Worm (Caenorhabditis elegans) whole organism, L2 larva: Measurements from ENCODE around the gene srh-268.

ENCODE experiments used
- nhr-10 ChIP-seq: sonication (generic microtip); optimal IDR thresholded peaks from 2 replicates; lab custom pipeline; 2017; ENCODE audit warnings: missing biosample characterization, missing genetic modification characterization
- nhr-11 ChIP-seq: fragments of 150-350 bp; optimal IDR thresholded peaks from 2 replicates; lab custom pipeline; 2014; ENCODE audit warnings: missing biosample characterization, missing genetic modification characterization
- nhr-77 ChIP-seq: fragments of 150-350 bp; optimal IDR thresholded peaks from 2 replicates; lab custom pipeline; 2014; ENCODE audit warnings: missing biosample characterization, missing genetic modification characterization

DNA sequence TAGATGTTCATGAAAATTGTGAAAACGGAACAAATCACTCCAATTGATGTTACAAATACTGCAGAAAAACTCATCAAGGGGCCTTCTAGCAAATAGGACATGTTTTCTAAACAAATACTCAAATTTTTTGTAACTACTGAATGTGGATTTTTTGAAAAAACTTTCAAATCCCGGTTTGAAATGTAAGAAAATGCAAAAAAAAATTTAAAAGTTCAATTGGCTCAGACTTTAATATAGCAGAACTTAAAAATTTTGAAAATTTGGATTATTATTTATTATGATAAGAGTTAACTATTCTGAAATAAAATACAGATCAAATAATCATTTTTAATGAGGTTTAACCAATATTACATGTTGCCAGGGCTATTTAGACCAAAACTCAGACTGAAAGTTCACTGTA is 48.8 kb upstream of the srh-268 start, which contains the start of gene srbc-9:
- TF ChIP-seq nhr-77 (tag; lab: Kevin White, UChicago) (no peak), nhr-11 (tag; lab: Kevin White, UChicago) (no peak), nhr-10 (no peak)
